Worm (Caenorhabditis elegans): ENCODE measurements around the gene gpch-1.
A peak's percentile ranks its signal among the peaks of the same experiment; 100 is the strongest.

- TF ChIP-seq lin-39 (tag; optimal IDR thresholded peaks at IDR 0.05): no peak
- TF ChIP-seq skn-1 (tag; optimal IDR thresholded peaks at IDR 0.05): peak; percentile 59
- no peak for TF ChIP-seq nhr-90 (tag; optimal IDR thresholded peaks at IDR 0.05; ENCODE audit: poor library complexity)
Observed at ce11 chrIII:4404339-4404836, 4.0 kb upstream of the gpch-1 start, which contains the start of the genes R07E5.17 and snfc-5.

Measured in whole organism, L1 larva.